Worm (Caenorhabditis elegans) whole organism, L2 larva: ENCODE measurements around the gene C06C3.4.

Source experiments
- R02D3.7 ChIP-seq: fragments of 150-350 bp; optimal IDR thresholded peaks from 2 replicates; lab custom pipeline; 2014; ENCODE audit warnings: missing biosample characterization, missing genetic modification characterization
- Y55F3AM.14 ChIP-seq: fragments of 200-800 bp; sonication (Bioruptor generic); optimal IDR thresholded peaks from 2 replicates; lab custom pipeline; 2018; ENCODE audit warnings: mild to moderate bottlenecking, missing genetic modification characterization, missing compliant biosample characterization
- alr-1 ChIP-seq: fragments of 150-350 bp; optimal IDR thresholded peaks from 2 replicates; lab custom pipeline; 2014; ENCODE audit warnings: missing biosample characterization, missing genetic modification characterization
- ama-1 ChIP-seq: fragments of 150-350 bp; optimal IDR thresholded peaks from 2 replicates; lab custom pipeline; 2018; ENCODE audit warnings: inconsistent platforms
- blmp-1 ChIP-seq: sonication (generic microtip); optimal IDR thresholded peaks from 2 replicates; lab custom pipeline; 2017; ENCODE audit warnings: missing genetic modification characterization, mild to moderate bottlenecking, missing compliant biosample characterization, antibody characterized with exemption, moderate library complexity; ENCODE audit not compliant: insufficient read depth
- crh-2 ChIP-seq: sonication (generic microtip); optimal IDR thresholded peaks from 2 replicates; lab custom pipeline; 2017; ENCODE audit warnings: missing biosample characterization, missing genetic modification characterization
- dmd-4 ChIP-seq: sonication (generic microtip); optimal IDR thresholded peaks from 2 replicates; lab custom pipeline; 2017; ENCODE audit warnings: missing biosample characterization, missing genetic modification characterization
- egl-27 ChIP-seq: sonication (generic microtip); optimal IDR thresholded peaks from 3 replicates; lab custom pipeline; 2017; ENCODE audit warnings: missing biosample characterization, missing genetic modification reagents, missing genetic modification characterization
- fos-1 ChIP-seq: fragments of 150-350 bp; optimal IDR thresholded peaks from 2 replicates; lab custom pipeline; 2014; ENCODE audit warnings: missing biosample characterization, missing genetic modification characterization
- gmeb-1 ChIP-seq: fragments of 150-350 bp; optimal IDR thresholded peaks from 2 replicates; lab custom pipeline; 2014; ENCODE audit warnings: missing biosample characterization, missing genetic modification characterization
- lin-11 ChIP-seq: fragments of 150-350 bp; sonication (generic microtip); optimal IDR thresholded peaks from 2 replicates; lab custom pipeline; 2014; ENCODE audit warnings: missing biosample characterization, missing genetic modification characterization, inconsistent platforms, mixed read lengths
- lin-13 ChIP-seq: fragments of 150-350 bp; optimal IDR thresholded peaks from 2 replicates; lab custom pipeline; 2014; ENCODE audit warnings: missing biosample characterization, missing genetic modification reagents, missing genetic modification characterization
- lin-39 ChIP-seq: fragments of 150-350 bp; optimal IDR thresholded peaks from 2 replicates; lab custom pipeline; 2014; ENCODE audit warnings: missing biosample characterization, missing genetic modification reagents, missing genetic modification characterization
- nhr-10 ChIP-seq: sonication (generic microtip); optimal IDR thresholded peaks from 2 replicates; lab custom pipeline; 2017; ENCODE audit warnings: missing biosample characterization, missing genetic modification characterization
- nhr-11 ChIP-seq: fragments of 150-350 bp; optimal IDR thresholded peaks from 2 replicates; lab custom pipeline; 2014; ENCODE audit warnings: missing biosample characterization, missing genetic modification characterization
- nhr-129 ChIP-seq: fragments of 150-350 bp; optimal IDR thresholded peaks from 2 replicates; lab custom pipeline; 2014; ENCODE audit warnings: missing biosample characterization, missing genetic modification characterization
- nhr-21 ChIP-seq: fragments of 150-350 bp; optimal IDR thresholded peaks from 2 replicates; lab custom pipeline; 2014; ENCODE audit warnings: missing biosample characterization, missing genetic modification characterization
- nhr-23 ChIP-seq: fragments of 150-350 bp; optimal IDR thresholded peaks from 2 replicates; lab custom pipeline; 2014; ENCODE audit warnings: missing biosample characterization, missing genetic modification reagents, missing genetic modification characterization
- nhr-237 ChIP-seq: fragments of 150-350 bp; optimal IDR thresholded peaks from 2 replicates; lab custom pipeline; 2014; ENCODE audit warnings: missing biosample characterization, missing genetic modification characterization
- nhr-25 ChIP-seq: fragments of 150-350 bp; sonication (generic microtip); optimal IDR thresholded peaks from 3 replicates; lab custom pipeline; 2014; ENCODE audit warnings: missing biosample characterization, missing genetic modification characterization
- nhr-6 ChIP-seq: fragments of 150-350 bp; optimal IDR thresholded peaks from 2 replicates; lab custom pipeline; 2014; ENCODE audit warnings: missing biosample characterization, missing genetic modification characterization
- nhr-77 ChIP-seq: fragments of 150-350 bp; optimal IDR thresholded peaks from 2 replicates; lab custom pipeline; 2014; ENCODE audit warnings: missing biosample characterization, missing genetic modification characterization
- peb-1 ChIP-seq: fragments of 150-350 bp; optimal IDR thresholded peaks from 2 replicates; lab custom pipeline; 2014; ENCODE audit warnings: missing biosample characterization, missing genetic modification characterization
- sem-4 ChIP-seq: fragments of 150-350 bp; optimal IDR thresholded peaks from 2 replicates; lab custom pipeline; 2014; ENCODE audit warnings: missing biosample characterization, missing genetic modification reagents, missing genetic modification characterization
- skn-1 ChIP-seq: sonication (generic microtip); optimal IDR thresholded peaks from 2 replicates; lab custom pipeline; 2017; ENCODE audit warnings: missing biosample characterization, missing genetic modification characterization
- sma-3 ChIP-seq: sonication (generic microtip); optimal IDR thresholded peaks from 2 replicates; lab custom pipeline; 2016; ENCODE audit warnings: missing genetic modification reagents, missing genetic modification characterization, missing compliant biosample characterization
- snpc-4 ChIP-seq: fragments of 150-350 bp; optimal IDR thresholded peaks from 2 replicates; lab custom pipeline; 2014; ENCODE audit warnings: missing biosample characterization, missing genetic modification characterization
- unc-39 ChIP-seq: fragments of 150-350 bp; optimal IDR thresholded peaks from 2 replicates; lab custom pipeline; 2014; ENCODE audit warnings: missing biosample characterization, missing genetic modification characterization
- unc-55 ChIP-seq: fragments of 150-350 bp; sonication (generic microtip); optimal IDR thresholded peaks from 3 replicates; lab custom pipeline; 2014; ENCODE audit warnings: missing biosample characterization, missing genetic modification reagents, missing genetic modification characterization
- unc-62 ChIP-seq: fragments of 150-350 bp; optimal IDR thresholded peaks from 2 replicates; lab custom pipeline; 2014; ENCODE audit warnings: missing biosample characterization, missing genetic modification reagents, missing genetic modification characterization
- zag-1 ChIP-seq: fragments of 150-350 bp; optimal IDR thresholded peaks from 2 replicates; lab custom pipeline; 2014; ENCODE audit warnings: missing biosample characterization, missing genetic modification characterization
- ztf-11 ChIP-seq: sonication (generic microtip); optimal IDR thresholded peaks from 2 replicates; lab custom pipeline; 2017; ENCODE audit warnings: missing biosample characterization, missing genetic modification characterization

Gene C06C3.4

DNA sequence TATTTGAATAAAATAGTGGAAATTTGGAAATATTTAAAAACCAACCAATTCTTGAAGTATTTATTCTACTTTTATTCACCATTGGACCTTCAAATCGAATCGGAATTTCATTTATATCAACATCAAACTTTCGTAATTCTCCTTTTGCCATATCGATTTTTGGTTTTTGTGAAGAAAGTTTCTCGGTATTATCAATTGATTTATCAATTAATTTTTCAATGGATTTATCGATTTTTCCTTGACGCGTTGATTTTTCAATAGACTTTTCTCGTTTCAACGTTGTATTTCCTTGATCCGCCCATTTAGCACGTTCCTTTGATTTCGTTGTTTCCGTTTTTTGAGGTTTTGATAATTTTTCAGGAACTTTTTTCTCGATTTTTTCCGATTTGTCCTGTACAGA is 3.7 kb upstream of the C06C3.4 start:
- TF ChIP-seq nhr-10 = no peak
- no peak for TF ChIP-seq unc-39 (tag; lab: Kevin White, UChicago)
- no peak for TF ChIP-seq blmp-1
- no peak for TF ChIP-seq nhr-237
- no peak for TF ChIP-seq fos-1
- no peak for TF ChIP-seq nhr-11 (tag; lab: Kevin White, UChicago)
- no peak for TF ChIP-seq crh-2 (tag; lab: Kevin White, UChicago)
- TF ChIP-seq alr-1 (tag; lab: Kevin White, UChicago) = no peak
- TF ChIP-seq Y55F3AM.14 (GFP tag; lab: Kevin White, UChicago) = no peak
- no peak for TF ChIP-seq sma-3 (GFP tag; lab: Kevin White, UChicago)
- no peak for TF ChIP-seq lin-13 (GFP tag; lab: Kevin White, UChicago)
- TF ChIP-seq lin-11 (tag; lab: Kevin White, UChicago) = no peak
- TF ChIP-seq nhr-23 = no peak
- no peak for TF ChIP-seq peb-1 (tag; lab: Kevin White, UChicago)
- TF ChIP-seq zag-1 (tag; lab: Kevin White, UChicago) = no peak
- no peak for TF ChIP-seq ama-1
- no peak for TF ChIP-seq skn-1 (tag; lab: Kevin White, UChicago)

DNA sequence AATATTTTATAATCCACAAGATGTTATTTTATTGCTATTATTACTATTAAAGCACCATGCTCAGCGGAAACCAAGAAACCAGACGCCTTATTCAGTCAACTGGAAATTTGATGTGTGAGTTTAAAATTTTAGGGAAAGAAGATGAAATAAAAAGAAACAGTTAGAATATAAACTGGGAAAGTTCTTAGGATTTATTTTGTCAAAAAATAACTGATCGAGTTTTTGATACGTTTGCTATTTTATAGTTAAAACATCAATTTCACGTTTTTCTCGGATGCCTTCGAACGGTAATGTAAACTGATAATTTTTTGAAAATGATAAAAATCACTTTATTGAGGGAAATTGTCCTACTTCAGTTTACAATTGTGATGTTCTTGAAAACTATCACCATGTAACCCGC is 698 bp upstream of the C06C3.4 start, which contains the start of gene C06C3.3:
TSS of gene C06C3.3 (minus strand) at position 101 of the 400 bp plus-strand sequence.
- TF ChIP-seq nhr-129 = no peak
- no peak for TF ChIP-seq lin-39 (tag; lab: Kevin White, UChicago)

DNA sequence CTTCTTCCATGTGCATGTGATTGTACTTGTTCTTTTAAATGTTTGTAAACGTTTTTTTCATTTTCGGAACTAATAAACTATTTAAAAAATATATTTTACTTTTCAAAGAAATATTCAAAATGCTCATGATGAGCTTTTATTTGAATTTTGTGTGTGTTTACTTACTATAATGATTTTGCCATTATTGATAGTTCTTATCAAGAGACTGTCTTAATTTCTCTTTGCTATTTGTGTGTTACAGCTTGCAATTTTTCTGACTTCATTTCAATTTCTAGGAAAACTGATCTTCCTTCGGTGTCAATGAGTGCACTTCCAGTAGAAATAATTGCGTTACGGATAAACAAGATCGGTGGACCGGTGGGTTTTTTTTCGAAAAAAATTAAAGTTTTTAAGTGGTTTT is 1.7 kb downstream of the C06C3.4 start, which contains the start of gene C06C3.12:
TSS of gene C06C3.12 (plus strand) at position 301 of the 400 bp plus-strand sequence.
- TF ChIP-seq Y55F3AM.14 (GFP tag; lab: Kevin White, UChicago) (no peak), fos-1 (peak; percentile 24)

DNA sequence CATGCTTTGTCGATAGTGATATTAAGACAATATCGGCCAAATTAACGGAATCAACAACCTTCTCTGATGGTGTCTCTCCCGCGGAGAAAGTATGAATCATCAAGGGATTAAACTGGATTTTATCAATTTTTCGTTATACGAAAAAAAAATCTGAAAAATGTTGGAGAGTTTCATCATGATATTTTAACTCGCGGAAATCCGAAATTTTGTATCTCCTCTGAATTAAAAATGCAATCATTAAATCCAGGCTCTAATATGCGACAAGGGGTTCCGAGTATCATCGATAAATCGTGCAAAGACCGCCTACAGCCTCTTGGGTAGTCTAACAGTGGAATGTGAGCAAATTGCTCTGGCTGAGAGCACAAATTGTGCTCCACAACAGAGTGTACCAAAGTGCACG is 4.1 kb downstream of the C06C3.4 start, which contains the start of gene C06C3.10:
TSS of gene C06C3.10 (minus strand) at position 101 of the 400 bp plus-strand sequence.
- TF ChIP-seq snpc-4 (tag; lab: Kevin White, UChicago) = no peak
- no peak for TF ChIP-seq lin-39 (tag; lab: Kevin White, UChicago)
- no peak for TF ChIP-seq nhr-25 (tag; lab: Kevin White, UChicago)
- no peak for TF ChIP-seq Y55F3AM.14 (GFP tag; lab: Kevin White, UChicago)
- no peak for TF ChIP-seq nhr-6 (tag; lab: Kevin White, UChicago)
- no peak for TF ChIP-seq lin-11 (tag; lab: Kevin White, UChicago)

DNA sequence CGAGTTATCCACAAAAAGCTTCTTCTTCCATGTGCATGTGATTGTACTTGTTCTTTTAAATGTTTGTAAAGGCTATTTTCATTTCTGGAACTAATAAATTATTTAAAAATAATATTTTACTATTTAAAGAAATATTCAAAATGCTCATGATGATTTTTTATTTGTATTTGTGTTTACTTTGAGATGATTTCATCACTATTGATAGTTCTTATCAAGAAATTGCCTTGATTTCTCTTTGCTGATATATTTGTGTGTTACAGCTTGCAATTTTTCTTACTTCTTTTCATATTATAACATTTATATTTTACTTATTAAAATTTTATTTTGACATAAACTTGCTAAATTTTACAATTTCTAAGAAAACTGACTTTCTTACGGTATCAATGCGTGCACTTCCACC is 5.1 kb downstream of the C06C3.4 start:
- TF ChIP-seq nhr-21 (tag; lab: Kevin White, UChicago) = no peak
- no peak for TF ChIP-seq unc-62 (GFP tag; lab: Kevin White, UChicago)
- TF ChIP-seq skn-1 (tag; lab: Kevin White, UChicago) = peak; percentile 19
- TF ChIP-seq fos-1 = peak; percentile 68

DNA sequence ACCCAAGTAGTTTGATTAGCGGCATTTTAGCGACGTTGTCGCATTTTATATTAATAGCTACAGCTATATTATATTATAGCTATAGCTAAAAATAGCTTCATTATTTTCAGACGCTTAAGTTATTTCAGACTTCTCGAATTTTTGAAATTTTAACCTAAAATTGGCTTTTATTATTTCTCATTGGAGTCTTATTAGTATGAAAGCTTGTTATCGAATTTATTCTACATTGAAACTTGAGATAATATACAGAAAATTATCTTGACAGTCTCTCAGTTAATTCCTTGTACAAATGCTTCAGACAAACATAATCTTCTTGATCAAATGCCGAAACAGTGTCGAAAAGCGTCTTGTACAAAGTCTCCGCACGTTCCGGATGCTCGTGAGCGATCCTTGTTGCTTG is 6.7 kb downstream of the C06C3.4 start, which contains the start of gene srh-48:
TSS of gene srh-48 (plus strand) at position 301 of the 400 bp plus-strand sequence.
- no peak for TF ChIP-seq ztf-11
- no peak for TF ChIP-seq egl-27 (tag; lab: Kevin White, UChicago)
- no peak for TF ChIP-seq snpc-4 (tag; lab: Kevin White, UChicago)
- TF ChIP-seq R02D3.7 = no peak
- no peak for TF ChIP-seq nhr-10
- no peak for TF ChIP-seq sem-4 (tag; lab: Kevin White, UChicago)
- no peak for TF ChIP-seq dmd-4 (tag; lab: Kevin White, UChicago)
- TF ChIP-seq sma-3 (GFP tag; lab: Kevin White, UChicago) = no peak

DNA sequence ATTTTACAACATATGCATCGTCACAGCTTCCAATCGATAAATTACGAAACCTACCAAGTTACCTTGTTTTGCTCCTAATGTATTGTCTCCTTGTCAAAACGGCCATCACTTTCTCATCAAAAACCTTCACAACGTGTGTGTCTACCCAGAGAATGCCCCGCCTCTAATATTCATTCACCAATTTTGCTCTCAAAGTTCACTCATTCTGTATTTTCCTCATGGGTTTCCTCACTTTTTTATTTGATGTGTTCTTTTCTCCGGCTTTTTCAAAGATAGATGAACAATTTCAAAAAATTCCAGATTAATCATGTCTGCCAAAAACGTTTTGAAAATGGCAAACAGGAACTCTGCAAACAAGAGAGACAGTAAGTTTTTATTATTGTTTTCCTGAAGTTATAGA is 12.2 kb downstream of the C06C3.4 start, which contains the start of gene C06C3.7:
TSS of gene C06C3.7 (plus strand) at position 301 of the 400 bp plus-strand sequence.
- TF ChIP-seq gmeb-1 (tag; lab: Kevin White, UChicago) (no peak), unc-55 (GFP tag; lab: Kevin White, UChicago) (no peak), nhr-77 (no peak), nhr-129 (no peak)
